Worm (Caenorhabditis elegans): ENCODE measurements around the gene npl-4.2.
A peak's percentile ranks its signal among the peaks of the same experiment; 100 is the strongest.

Gene npl-4.2

DNA sequence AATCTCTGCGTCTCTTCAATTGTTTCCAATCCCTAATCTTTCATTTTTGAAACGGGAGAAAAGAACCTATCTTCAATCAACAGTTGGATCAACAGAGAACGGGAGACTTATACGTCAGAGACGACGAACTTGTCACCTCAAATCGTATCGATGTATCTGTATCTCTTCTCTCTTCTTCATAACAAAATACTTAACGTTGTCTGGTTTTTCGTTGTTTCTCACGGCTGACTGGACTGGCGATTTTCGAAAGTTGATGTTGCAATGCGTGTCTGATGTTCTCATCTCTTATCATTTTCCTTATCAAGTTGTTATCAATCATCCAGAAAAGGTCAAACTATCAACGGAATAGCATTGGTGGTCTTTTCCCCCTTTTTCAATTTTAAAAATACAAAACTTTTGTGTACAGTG lies 17.1 kb upstream of the npl-4.2 start (continued):
- TF ChIP-seq tbx-9 (tag; optimal IDR thresholded peaks at IDR 0.05; ENCODE audit: borderline replicate concordance) (no peak), aptf-2 (GFP tag; conservative IDR thresholded peaks at IDR 0.05) (no peak), snpc-1.3 (tag; optimal IDR thresholded peaks at IDR 0.05; ENCODE audit: insufficient read depth) (no peak), pbrm-1 (GFP tag; IDR thresholded peaks at IDR 0.05) (no peak), dpff-1 (tag; optimal IDR thresholded peaks at IDR 0.05) (no peak), mcd-1 (GFP tag; IDR thresholded peaks at IDR 0.05) (0 out of 2 replicates have a peak, but pooled peaks have one; percentile 14), ZK185.1 (tag; optimal IDR thresholded peaks at IDR 0.05; ENCODE audit: poor library complexity, severe bottlenecking) (no peak), attf-6 (GFP tag; IDR thresholded peaks at IDR 0.05) (no peak), B0336.3 (GFP tag; IDR thresholded peaks at IDR 0.05) (no peak), him-1 (tag; optimal IDR thresholded peaks at IDR 0.05) (no peak), ztf-3 (GFP tag; optimal IDR thresholded peaks at IDR 0.05) (no peak), B0019.2 (GFP tag; conservative IDR thresholded peaks at IDR 0.05) (no peak), madf-8 (GFP tag; conservative IDR thresholded peaks at IDR 0.05) (no peak), tlf-1 (GFP tag; optimal IDR thresholded peaks at IDR 0.05) (no peak), B0261.1 (tag; optimal IDR thresholded peaks at IDR 0.05) (no peak), nfya-2 (GFP tag; IDR thresholded peaks at IDR 0.05) (no peak), dpl-1 (GFP tag; optimal IDR thresholded peaks at IDR 0.05) (no peak), Y53G8AR.9 (GFP tag; conservative IDR thresholded peaks at IDR 0.05) (no peak), unc-62 (GFP tag; optimal IDR thresholded peaks at IDR 0.05) (no peak), lir-1 (GFP tag; conservative IDR thresholded peaks at IDR 0.05) (no peak), ztf-26 (tag; optimal IDR thresholded peaks at IDR 0.05) (peak; percentile 88), ccch-3 (GFP tag; optimal IDR thresholded peaks at IDR 0.05) (no peak), F55B11.4 (tag; optimal IDR thresholded peaks at IDR 0.05; ENCODE audit: borderline replicate concordance, insufficient read depth) (no peak), ztf-22 (GFP tag; optimal IDR thresholded peaks at IDR 0.05) (no peak), K12H6.12 (tag; optimal IDR thresholded peaks at IDR 0.05) (no peak), dox-1 (GFP tag; IDR thresholded peaks at IDR 0.05) (no peak), zfh-2 (GFP tag; conservative IDR thresholded peaks at IDR 0.05) (no peak), efl-1 (GFP tag; optimal IDR thresholded peaks at IDR 0.05) (no peak), sdz-38 (tag; optimal IDR thresholded peaks at IDR 0.05) (no peak), unc-130 (GFP tag; optimal IDR thresholded peaks at IDR 0.05) (no peak), akir-1 (GFP tag; optimal IDR thresholded peaks at IDR 0.05) (no peak), ama-1 (optimal IDR thresholded peaks at IDR 0.05) (no peak), ama-1 (GFP tag; optimal IDR thresholded peaks at IDR 0.05) (no peak), ceh-58 (GFP tag; IDR thresholded peaks at IDR 0.05) (no peak)

DNA sequence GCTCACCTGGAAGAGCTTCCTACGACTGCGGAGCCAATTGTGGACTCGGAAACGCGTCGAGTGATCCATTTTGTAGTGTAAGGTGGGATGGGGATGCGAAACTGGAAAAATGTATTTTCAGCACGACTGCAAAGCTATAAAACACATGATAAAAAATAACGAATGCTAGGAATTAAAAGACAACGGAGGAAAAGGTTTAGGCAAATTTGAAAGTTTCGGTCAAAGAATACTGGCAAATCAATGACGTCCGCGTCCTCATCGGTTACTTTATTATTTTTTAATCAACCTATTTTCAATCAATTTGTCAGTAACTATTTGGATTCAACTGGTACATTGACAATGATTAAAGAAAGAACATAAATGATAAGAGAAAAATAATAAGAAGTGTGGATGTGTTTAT lies 14.9 kb upstream of the npl-4.2 start, which contains the start of gene C17G10.7:
TSS of gene C17G10.7 (minus strand) at position 101 of the 400 bp plus-strand sequence.
- TF ChIP-seq gei-17 (GFP tag; optimal IDR thresholded peaks at IDR 0.05) (no peak), lsy-27 (tag; optimal IDR thresholded peaks at IDR 0.05; ENCODE audit: borderline replicate concordance, insufficient read depth) (no peak), lin-54 (GFP tag; optimal IDR thresholded peaks at IDR 0.05) (no peak), ceh-58 (GFP tag; IDR thresholded peaks at IDR 0.05) (no peak), F49E8.2 (tag; optimal IDR thresholded peaks at IDR 0.05; ENCODE audit: insufficient read depth) (no peak), tlf-1 (GFP tag; optimal IDR thresholded peaks at IDR 0.05) (no peak), ceh-91 (GFP tag; IDR thresholded peaks at IDR 0.05) (no peak), egl-18 (GFP tag; IDR thresholded peaks at IDR 0.05) (no peak), ztf-28 (GFP tag; IDR thresholded peaks at IDR 0.05) (no peak), him-1 (tag; optimal IDR thresholded peaks at IDR 0.05) (no peak), snpc-4 (GFP tag; optimal IDR thresholded peaks at IDR 0.05) (no peak), snpc-4 (tag; optimal IDR thresholded peaks at IDR 0.05) (no peak), Y53F4B.3 (GFP tag; IDR thresholded peaks at IDR 0.05) (no peak), ccch-3 (GFP tag; optimal IDR thresholded peaks at IDR 0.05) (no peak)

All from whole organism, young adult.